Fruit fly (Drosophila melanogaster) whole organism, embryonic: ENCODE results near the gene CG5172.
A peak's percentile ranks its signal among the peaks of the same experiment; 100 is the strongest.

ENCODE experiments used
- Abd-B ChIP-seq: fragments of 200-800 bp; sonication (Bioruptor generic); optimal IDR thresholded peaks from 2 replicates; lab custom pipeline; 2018; ENCODE audit warnings: missing biosample characterization, mild to moderate bottlenecking, missing genetic modification characterization, moderate library complexity
- Antp ChIP-seq: fragments of 200-800 bp; sonication (Bioruptor generic); optimal IDR thresholded peaks from 3 replicates; lab custom pipeline; 2016; ENCODE audit warnings: missing biosample characterization, missing genetic modification characterization
- CG10209 ChIP-seq: fragments of 200-800 bp; sonication (Bioruptor generic); optimal IDR thresholded peaks from 3 replicates; lab custom pipeline; 2017; ENCODE audit warnings: missing biosample characterization, mild to moderate bottlenecking, missing genetic modification characterization, missing genetic modification reagents
- CG10321 ChIP-seq: fragments of 200-800 bp; sonication (Bioruptor generic); IDR thresholded peaks from 2 replicates; pipeline ENCODE4 v1.3.6; 2022; ENCODE audit warnings: missing biosample characterization, missing genetic modification characterization
- CG10543 ChIP-seq: fragments of 200-800 bp; sonication (Bioruptor generic); optimal IDR thresholded peaks from 3 replicates; lab custom pipeline; 2017; ENCODE audit warnings: missing biosample characterization, mild to moderate bottlenecking, missing genetic modification characterization, moderate library complexity
- CG11723 ChIP-seq: fragments of 200-800 bp; sonication (Bioruptor generic); optimal IDR thresholded peaks from 2 replicates; lab custom pipeline; 2017; ENCODE audit warnings: missing biosample characterization, mild to moderate bottlenecking, missing genetic modification characterization
- CG12155 ChIP-seq: fragments of 200-800 bp; sonication (Bioruptor generic); optimal IDR thresholded peaks from 3 replicates; lab custom pipeline; 2016; ENCODE audit warnings: missing biosample characterization, missing genetic modification characterization
- CG15479 ChIP-seq: fragments of 200-800 bp; sonication (Bioruptor generic); optimal IDR thresholded peaks from 3 replicates; lab custom pipeline; 2019; ENCODE audit warnings: missing biosample characterization, mild to moderate bottlenecking, missing genetic modification characterization, moderate library complexity
- CG16779 ChIP-seq: fragments of 200-800 bp; sonication (Bioruptor generic); IDR thresholded peaks from 2 replicates; pipeline ENCODE4 v1.3.6; 2022; ENCODE audit warnings: missing biosample characterization, missing genetic modification characterization
- CG17186 ChIP-seq: fragments of 200-800 bp; sonication (Bioruptor generic); optimal IDR thresholded peaks from 3 replicates; lab custom pipeline; 2017; ENCODE audit warnings: missing biosample characterization, missing genetic modification reagents, missing genetic modification characterization
- CG17359 ChIP-seq: fragments of 200-800 bp; sonication (Bioruptor generic); optimal IDR thresholded peaks from 3 replicates; lab custom pipeline; 2018; ENCODE audit warnings: missing biosample characterization, mild to moderate bottlenecking, missing genetic modification characterization, moderate library complexity
- CG18011 ChIP-seq: fragments of 200-800 bp; sonication (Bioruptor generic); optimal IDR thresholded peaks from 2 replicates; lab custom pipeline; 2017; ENCODE audit warnings: missing biosample characterization, missing genetic modification characterization, mild to moderate bottlenecking, moderate library complexity, missing genotype
- CG18262 ChIP-seq: fragments of 200-800 bp; optimal IDR thresholded peaks from 3 replicates; lab custom pipeline; 2019; ENCODE audit warnings: missing biosample characterization, mild to moderate bottlenecking, missing genetic modification characterization, moderate library complexity
- CG2120 ChIP-seq: fragments of 200-800 bp; sonication (Bioruptor generic); optimal IDR thresholded peaks from 3 replicates; lab custom pipeline; 2016; ENCODE audit warnings: missing biosample characterization, missing genetic modification characterization
- CG2129 ChIP-seq: fragments of 200-800 bp; sonication (Bioruptor generic); IDR thresholded peaks from 2 replicates; pipeline ENCODE4 v1.3.6; 2022; ENCODE audit warnings: missing biosample characterization, missing genetic modification characterization; ENCODE audit not compliant: partially characterized antibody
- CG2678 ChIP-seq: fragments of 200-800 bp; sonication (Bioruptor generic); optimal IDR thresholded peaks from 3 replicates; lab custom pipeline; 2019; ENCODE audit warnings: missing biosample characterization, mild to moderate bottlenecking, missing genetic modification characterization, moderate library complexity
- CG2712 ChIP-seq: fragments of 200-800 bp; optimal IDR thresholded peaks from 3 replicates; lab custom pipeline; 2019; ENCODE audit warnings: missing biosample characterization, mild to moderate bottlenecking, missing genetic modification characterization, moderate library complexity
- CG2889 ChIP-seq: fragments of 200-800 bp; sonication (Bioruptor generic); IDR thresholded peaks from 3 replicates; pipeline ENCODE4 v1.3.6; 2022; ENCODE audit warnings: missing biosample characterization, missing genetic modification characterization
- CG6175 ChIP-seq: fragments of 200-800 bp; sonication (Bioruptor generic); IDR thresholded peaks from 3 replicates; pipeline ENCODE4 v1.3.6; 2022; ENCODE audit warnings: missing biosample characterization, missing genetic modification characterization
- CG6254 ChIP-seq: fragments of 200-800 bp; sonication (Bioruptor generic); optimal IDR thresholded peaks from 3 replicates; lab custom pipeline; 2017; ENCODE audit warnings: mild to moderate bottlenecking, missing biosample characterization, missing genetic modification reagents, missing genetic modification characterization
- CG9215 ChIP-seq: fragments of 200-800 bp; sonication (Bioruptor generic); IDR thresholded peaks from 2 replicates; pipeline ENCODE4 v1.3.6; 2022; ENCODE audit warnings: missing biosample characterization, missing genetic modification characterization
- Deaf1 ChIP-seq: fragments of 200-800 bp; optimal IDR thresholded peaks from 3 replicates; lab custom pipeline; 2019; ENCODE audit warnings: missing biosample characterization, mild to moderate bottlenecking, missing genetic modification characterization, moderate library complexity
- Fer1 ChIP-seq: fragments of 200-800 bp; sonication (Bioruptor generic); optimal IDR thresholded peaks from 2 replicates; lab custom pipeline; 2017; ENCODE audit warnings: missing biosample characterization, mild to moderate bottlenecking, missing genetic modification characterization
- GATAe ChIP-seq: fragments of 200-800 bp; sonication (Bioruptor generic); conservative IDR thresholded peaks from 2 replicates; pipeline ENCODE4 v1.3.6; 2022; ENCODE audit warnings: missing biosample characterization, missing genetic modification characterization
- HLH4C ChIP-seq: fragments of 200-800 bp; sonication (Bioruptor generic); IDR thresholded peaks from 3 replicates; pipeline ENCODE4 v1.3.6; 2022; ENCODE audit warnings: missing biosample characterization, missing genetic modification characterization; ENCODE audit not compliant: partially characterized antibody
- Hr39 ChIP-seq: fragments of >200 bp; optimal IDR thresholded peaks from 2 replicates; lab custom pipeline; 2017
- Myb ChIP-seq: fragments of 200-800 bp; sonication (Bioruptor generic); optimal IDR thresholded peaks from 2 replicates; lab custom pipeline; 2016; ENCODE audit warnings: missing biosample characterization, missing genetic modification characterization
- NC2α ChIP-seq: fragments of 200-800 bp; sonication (Bioruptor generic); optimal IDR thresholded peaks from 2 replicates; lab custom pipeline; 2016; ENCODE audit warnings: missing biosample characterization, missing genetic modification characterization
- Neu2 ChIP-seq: fragments of 200-800 bp; sonication (Bioruptor generic); optimal IDR thresholded peaks from 3 replicates; lab custom pipeline; 2016; ENCODE audit warnings: missing biosample characterization, missing genetic modification characterization, borderline replicate concordance
- NfI ChIP-seq: fragments of 200-800 bp; sonication (Bioruptor generic); optimal IDR thresholded peaks from 3 replicates; lab custom pipeline; 2018; ENCODE audit warnings: missing biosample characterization, mild to moderate bottlenecking, missing genetic modification characterization, moderate library complexity
- Poxn ChIP-seq: fragments of 200-800 bp; sonication (Bioruptor generic); IDR thresholded peaks from 2 replicates; pipeline ENCODE4 v1.3.6; 2022; ENCODE audit warnings: missing biosample characterization, missing genetic modification characterization
- Side ChIP-seq: fragments of 200-800 bp; sonication (Bioruptor generic); optimal IDR thresholded peaks from 2 replicates; lab custom pipeline; 2016; ENCODE audit warnings: missing biosample characterization, missing genetic modification characterization
- Sox102F ChIP-seq: fragments of 200-800 bp; sonication (Bioruptor generic); optimal IDR thresholded peaks from 2 replicates; lab custom pipeline; 2018; ENCODE audit warnings: missing biosample characterization, mild to moderate bottlenecking, missing genetic modification characterization, moderate library complexity
- Usf ChIP-seq: fragments of 200-800 bp; sonication (Bioruptor generic); optimal IDR thresholded peaks from 2 replicates; lab custom pipeline; 2017; ENCODE audit warnings: missing genotype, missing biosample characterization, missing genetic modification characterization
- Xrp1 ChIP-seq: fragments of 200-800 bp; sonication (Bioruptor generic); IDR thresholded peaks from 2 replicates; pipeline ENCODE4 v1.3.6; 2022; ENCODE audit warnings: missing biosample characterization, missing genetic modification characterization
- ap ChIP-seq: fragments of 200-800 bp; sonication (Bioruptor generic); IDR thresholded peaks from 2 replicates; pipeline ENCODE4 v1.3.6; 2022; ENCODE audit warnings: missing biosample characterization, missing genetic modification characterization
- ara ChIP-seq: fragments of 200-800 bp; sonication (Bioruptor generic); IDR thresholded peaks from 2 replicates; pipeline ENCODE4 v1.3.6; 2022; ENCODE audit warnings: missing biosample characterization, missing genetic modification characterization
- bigmax ChIP-seq: fragments of 200-800 bp; sonication (Bioruptor generic); optimal IDR thresholded peaks from 2 replicates; lab custom pipeline; 2018; ENCODE audit warnings: missing biosample characterization, mild to moderate bottlenecking, missing genetic modification characterization
- ewg ChIP-seq: fragments of 200-800 bp; sonication (Bioruptor generic); optimal IDR thresholded peaks from 3 replicates; lab custom pipeline; 2017; ENCODE audit warnings: mild to moderate bottlenecking, missing biosample characterization, missing genetic modification reagents, missing genetic modification characterization
- fd96Cb ChIP-seq: fragments of 200-800 bp; sonication (Bioruptor generic); optimal IDR thresholded peaks from 2 replicates; lab custom pipeline; 2018; ENCODE audit warnings: missing biosample characterization, mild to moderate bottlenecking, missing genetic modification characterization, moderate library complexity
- hkb ChIP-seq, 2 experiments: fragments of 200-800 bp in 1 of 2; fragments of >200 bp in 1 of 2; sonication (Bioruptor generic) in 1 of 2; IDR thresholded peaks in 1 of 2; optimal IDR thresholded peaks in 1 of 2; 2 replicates each; pipeline versions ENCODE4 v1.3.6 to Lab custom; 2017 to 2022; ENCODE audit warnings: missing biosample characterization in 1 of 2, missing genetic modification characterization in 1 of 2
- inv ChIP-seq: fragments of 200-800 bp; sonication (Bioruptor generic); IDR thresholded peaks from 2 replicates; pipeline ENCODE4 v1.3.6; 2022; ENCODE audit warnings: missing biosample characterization, missing genetic modification characterization; ENCODE audit not compliant: partially characterized antibody
- pb ChIP-seq: fragments of 200-800 bp; sonication (Bioruptor generic); optimal IDR thresholded peaks from 3 replicates; lab custom pipeline; 2016; ENCODE audit warnings: missing biosample characterization, missing genetic modification characterization
- phol ChIP-seq: fragments of 200-800 bp; sonication (Bioruptor generic); optimal IDR thresholded peaks from 3 replicates; lab custom pipeline; 2018; ENCODE audit warnings: missing biosample characterization, mild to moderate bottlenecking, missing genetic modification characterization, moderate library complexity
- run ChIP-seq: fragments of 200-800 bp; sonication (Bioruptor generic); optimal IDR thresholded peaks from 3 replicates; lab custom pipeline; 2018; ENCODE audit warnings: missing biosample characterization, mild to moderate bottlenecking, missing genetic modification characterization
- sc ChIP-seq, 3 experiments: fragments of >200 bp in 2 of 3; fragments of 200-800 bp in 1 of 3; sonication (Bioruptor generic) in 1 of 3; optimal IDR thresholded peaks; 2 replicates in 2 of 3; 3 replicates in 1 of 3; lab custom pipeline; 2017; ENCODE audit warnings: mild to moderate bottlenecking in 1 of 3, missing biosample characterization in 1 of 3, missing genetic modification characterization in 1 of 3, missing genetic modification reagents in 1 of 3
- sd ChIP-seq: fragments of 200-800 bp; sonication (Bioruptor generic); optimal IDR thresholded peaks from 3 replicates; lab custom pipeline; 2018; ENCODE audit warnings: missing biosample characterization, mild to moderate bottlenecking, missing genetic modification characterization, moderate library complexity
- tin ChIP-seq: fragments of 200-800 bp; sonication (Bioruptor generic); optimal IDR thresholded peaks from 3 replicates; lab custom pipeline; 2016; ENCODE audit warnings: missing biosample characterization, missing genetic modification characterization
- usp ChIP-seq: fragments of >200 bp; optimal IDR thresholded peaks from 2 replicates; lab custom pipeline; 2017; ENCODE audit warnings: missing biosample characterization, missing genetic modification characterization
- wor ChIP-seq: fragments of 200-800 bp; sonication (Bioruptor generic); IDR thresholded peaks from 2 replicates; pipeline ENCODE4 v1.3.6; 2022; ENCODE audit warnings: missing biosample characterization, missing genetic modification characterization

Gene CG5172

dm6 chrX:17176542-17176941, 44.7 kb upstream of the CG5172 start (continued):
- TF ChIP-seq Side: peak; percentile 37
- TF ChIP-seq GATAe (GFP tag; lab: Robert Waterston, UW): no peak
- TF ChIP-seq CG18262 (tag; lab: Kevin White, UChicago): peak; percentile 45
- no peak for TF ChIP-seq sc (optimal IDR thresholded peaks at IDR 0.05; lab: Kevin White, UChicago)
- TF ChIP-seq sc (GFP tag; optimal IDR thresholded peaks at IDR 0.05; lab: Kevin White, UChicago): no peak
- TF ChIP-seq bigmax (GFP tag; lab: Kevin White, UChicago): no peak
- TF ChIP-seq CG11723 (GFP tag; lab: Kevin White, UChicago): no peak
- no peak for TF ChIP-seq CG10321 (GFP tag; lab: Robert Waterston, UW)
- peak; percentile 52 for TF ChIP-seq NfI
- peak; percentile 63 for TF ChIP-seq CG17359 (tag; lab: Kevin White, UChicago)
- peak; percentile 46 for TF ChIP-seq Antp (GFP tag; lab: Kevin White, UChicago)
- TF ChIP-seq phol: peak; percentile 35
- peak; percentile 30 for TF ChIP-seq CG10209 (GFP tag; lab: Kevin White, UChicago)
- peak; percentile 67 for TF ChIP-seq pb (GFP tag; lab: Kevin White, UChicago)
- no peak for TF ChIP-seq Usf (GFP tag; lab: Kevin White, UChicago)
- TF ChIP-seq inv (GFP tag; lab: Robert Waterston, UW): no peak
- TF ChIP-seq Fer1 (GFP tag; lab: Kevin White, UChicago): peak; percentile 71
- TF ChIP-seq Hr39 (lab: Kevin White, UChicago): no peak
- no peak for TF ChIP-seq hkb (optimal IDR thresholded peaks at IDR 0.05; lab: Kevin White, UChicago)
- peak; percentile 72 for TF ChIP-seq hkb (GFP tag; IDR thresholded peaks at IDR 0.05; lab: Robert Waterston, UW)
- TF ChIP-seq ap (GFP tag; lab: Robert Waterston, UW): peak; percentile 31; the same call in 1 of the 2 replicates
- peak; percentile 60 for TF ChIP-seq CG2678 (tag; lab: Kevin White, UChicago)
- no peak for TF ChIP-seq CG6175 (GFP tag; lab: Robert Waterston, UW)
- TF ChIP-seq Neu2 (GFP tag; lab: Kevin White, UChicago): no peak
- TF ChIP-seq CG16779 (GFP tag; lab: Robert Waterston, UW): no peak
- no peak for TF ChIP-seq HLH4C (GFP tag; lab: Robert Waterston, UW)
- no peak for TF ChIP-seq CG15479 (GFP tag; lab: Kevin White, UChicago)
- TF ChIP-seq CG2889: no peak
- TF ChIP-seq CG2129 (GFP tag; lab: Robert Waterston, UW): no peak
- TF ChIP-seq tin: peak; percentile 32
- peak; percentile 40 for TF ChIP-seq Myb (GFP tag; lab: Kevin White, UChicago)
- peak; percentile 59 for TF ChIP-seq CG2120 (GFP tag; lab: Kevin White, UChicago)
- TF ChIP-seq CG6254: peak; percentile 16
- no peak for TF ChIP-seq NC2α (GFP tag; lab: Kevin White, UChicago)
- no peak for TF ChIP-seq CG12155 (GFP tag; lab: Kevin White, UChicago)
- peak; percentile 25 for TF ChIP-seq Abd-B (GFP tag; lab: Kevin White, UChicago)
- TF ChIP-seq run (tag; lab: Kevin White, UChicago): peak; percentile 25
- TF ChIP-seq ara (GFP tag; lab: Robert Waterston, UW): 0 out of 2 replicates have a peak, but pooled peaks have one; percentile 35
- peak; percentile 25 for TF ChIP-seq sd (tag; lab: Kevin White, UChicago)
- peak; percentile 27 for TF ChIP-seq CG10543 (GFP tag; lab: Kevin White, UChicago)
- TF ChIP-seq usp (GFP tag; lab: Kevin White, UChicago): no peak
- peak; percentile 66 for TF ChIP-seq Sox102F (GFP tag; lab: Kevin White, UChicago)
- TF ChIP-seq wor (GFP tag; lab: Robert Waterston, UW): no peak
- TF ChIP-seq Poxn (GFP tag; lab: Robert Waterston, UW): no peak
- TF ChIP-seq CG2712 (tag; lab: Kevin White, UChicago): peak; percentile 52
- TF ChIP-seq CG9215 (GFP tag; lab: Robert Waterston, UW): no peak
- peak; percentile 67; the same call in 1 of the 2 replicates for TF ChIP-seq Xrp1
- TF ChIP-seq ewg: no peak
- TF ChIP-seq Deaf1 (tag; lab: Kevin White, UChicago): peak; percentile 12
- TF ChIP-seq CG17186 (GFP tag; lab: Kevin White, UChicago): no peak
- peak; percentile 28 for TF ChIP-seq fd96Cb (tag; lab: Kevin White, UChicago)
- TF ChIP-seq CG18011 (GFP tag; lab: Kevin White, UChicago): no peak
